Worm (Caenorhabditis elegans) whole organism, early embryonic: ENCODE data around the gene K02F6.6.

Experiments used
- F13C5.2 ChIP-seq: sonication (generic microtip); optimal IDR thresholded peaks from 2 replicates; lab custom pipeline; 2017; ENCODE audit warnings: mild to moderate bottlenecking, missing genetic modification characterization, inconsistent platforms, missing compliant biosample characterization
- ama-1 ChIP-seq: fragments of 150-350 bp; optimal IDR thresholded peaks from 2 replicates; lab custom pipeline; 2014
- ceh-13 ChIP-seq: fragments of 200-800 bp; sonication (Bioruptor generic); optimal IDR thresholded peaks from 2 replicates; lab custom pipeline; 2018; ENCODE audit warnings: mild to moderate bottlenecking, missing genetic modification characterization, missing compliant biosample characterization
- ceh-36 ChIP-seq: sonication (generic microtip); optimal IDR thresholded peaks from 2 replicates; lab custom pipeline; 2016; ENCODE audit warnings: missing genetic modification characterization, inconsistent platforms, missing compliant biosample characterization
- ets-7 ChIP-seq: sonication (generic microtip); optimal IDR thresholded peaks from 2 replicates; lab custom pipeline; 2016; ENCODE audit warnings: missing genotype, missing genetic modification characterization, missing compliant biosample characterization
- flt-1 ChIP-seq: fragments of 200-800 bp; sonication (Bioruptor generic); IDR thresholded peaks from 2 replicates; pipeline ENCODE4 v1.3.6; 2022; ENCODE audit warnings: missing genetic modification characterization, missing compliant biosample characterization
- hnd-1 ChIP-seq: sonication (generic microtip); optimal IDR thresholded peaks from 2 replicates; lab custom pipeline; 2016; ENCODE audit warnings: missing genetic modification characterization, missing compliant biosample characterization
- pes-1 ChIP-seq: fragments of 200-800 bp; sonication (Bioruptor generic); IDR thresholded peaks from 2 replicates; pipeline ENCODE4 v1.3.6; 2022; ENCODE audit warnings: missing genetic modification reagents, missing genetic modification characterization, missing compliant biosample characterization
- scrt-1 ChIP-seq: fragments of 200-800 bp; sonication (Bioruptor generic); IDR thresholded peaks from 2 replicates; pipeline ENCODE4 v1.3.6; 2022; ENCODE audit warnings: missing genetic modification characterization, missing compliant biosample characterization
- tbx-37 ChIP-seq: fragments of 200-800 bp; sonication (Bioruptor generic); conservative IDR thresholded peaks from 2 replicates; pipeline ENCODE4 v1.3.6; 2022; ENCODE audit warnings: missing genetic modification reagents, missing genetic modification characterization, missing compliant biosample characterization
- tra-4 ChIP-seq: sonication (generic microtip); optimal IDR thresholded peaks from 2 replicates; lab custom pipeline; 2017; ENCODE audit warnings: missing genetic modification characterization, missing compliant biosample characterization

ce11 chrII:2530496-2530895 lies at the start of gene K02F6.6:
- TF ChIP-seq flt-1: no peak
- TF ChIP-seq tra-4: no peak
- TF ChIP-seq ama-1 (lab: Kevin White, UChicago): no peak
- no peak for TF ChIP-seq scrt-1 (GFP tag; lab: Robert Waterston, UW)
- TF ChIP-seq ceh-36 (tag; lab: Kevin White, UChicago): no peak
- no peak for TF ChIP-seq ceh-13 (GFP tag; lab: Kevin White, UChicago)
- TF ChIP-seq F13C5.2: no peak
- no peak for TF ChIP-seq hnd-1
- TF ChIP-seq ets-7 (tag; lab: Kevin White, UChicago): no peak
- no peak for TF ChIP-seq tbx-37
- no peak for TF ChIP-seq pes-1 (GFP tag; lab: Robert Waterston, UW)
